Worm (Caenorhabditis elegans): ENCODE data around the gene mrpl-28.

DNA sequence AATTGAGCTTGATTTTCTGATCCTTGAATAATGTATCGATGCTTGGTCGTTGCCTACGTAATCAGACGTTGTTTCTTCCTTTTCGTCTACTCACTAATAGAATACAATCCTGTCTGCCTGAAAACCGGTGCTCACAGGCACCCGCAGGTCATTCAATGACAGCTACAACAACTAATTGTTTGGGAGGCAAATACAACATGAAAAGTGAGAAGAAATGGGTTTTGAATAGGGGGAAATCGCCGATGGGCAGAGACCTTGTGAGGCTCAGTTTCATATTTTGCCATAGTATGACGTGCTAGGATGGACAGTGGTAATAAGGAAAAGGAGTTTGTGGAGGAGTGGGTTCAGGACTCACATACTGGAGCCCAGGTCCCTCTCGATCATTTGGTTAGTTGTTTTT is 40.9 kb upstream of the mrpl-28 start, which contains the start of gene chs-2:
- TF ChIP-seq flt-1 (GFP tag; IDR thresholded peaks at IDR 0.05) (no peak), ztf-29 (GFP tag; IDR thresholded peaks at IDR 0.05) (no peak), tab-1 (GFP tag; IDR thresholded peaks at IDR 0.05) (no peak), cog-1 (tag; optimal IDR thresholded peaks at IDR 0.05) (no peak), T22C8.4 (GFP tag; IDR thresholded peaks at IDR 0.05) (no peak), ref-1 (GFP tag; conservative IDR thresholded peaks at IDR 0.05) (no peak), med-1 (GFP tag; optimal IDR thresholded peaks at IDR 0.05; ENCODE audit: insufficient read depth) (no peak), klf-2 (GFP tag; conservative IDR thresholded peaks at IDR 0.05) (no peak)

Measured in whole organism, midembryonic.